Worm (Caenorhabditis elegans) whole organism, L4 larva: ENCODE data around the gene srlf-28.

Experiments used
- T26A8.4 ChIP-seq: fragments of 200-800 bp; sonication (Bioruptor generic); IDR thresholded peaks from 2 replicates; pipeline ENCODE4 v1.3.6; 2022; ENCODE audit warnings: missing genetic modification characterization, missing compliant biosample characterization
- dve-1 ChIP-seq: sonication (generic microtip); optimal IDR thresholded peaks from 2 replicates; lab custom pipeline; 2017; ENCODE audit warnings: antibody characterized with exemption, mild to moderate bottlenecking, missing genetic modification characterization, missing compliant biosample characterization; ENCODE audit not compliant: insufficient read depth
- fos-1 ChIP-seq: fragments of 150-350 bp; optimal IDR thresholded peaks from 2 replicates; lab custom pipeline; 2014; ENCODE audit warnings: missing biosample characterization, missing genetic modification characterization
- lin-39 ChIP-seq: fragments of 150-350 bp; optimal IDR thresholded peaks from 2 replicates; lab custom pipeline; 2014; ENCODE audit warnings: missing biosample characterization, missing genetic modification reagents, missing genetic modification characterization
- nhr-76 ChIP-seq: fragments of 150-350 bp; optimal IDR thresholded peaks from 2 replicates; lab custom pipeline; 2014; ENCODE audit warnings: missing biosample characterization, missing genetic modification characterization
- unc-62 ChIP-seq, 3 experiments: fragments of 150-350 bp in 1 of 3; sonication (generic microtip); optimal IDR thresholded peaks in 2 of 3; peaks in 1 of 3; 1 replicate in 1 of 3; 2 replicates in 2 of 3; lab custom pipeline; 2014 to 2017; ENCODE audit warnings: missing biosample characterization in 3 of 3, missing genetic modification characterization in 3 of 3, missing genetic modification reagents in 3 of 3, missing genotype in 1 of 3

ce11 chrIV:14350651-14351050 lies 7.0 kb upstream of the srlf-28 start, which contains the start of gene oac-56:
- no peak for TF ChIP-seq dve-1 (tag; lab: Kevin White, UChicago)
- no peak for TF ChIP-seq lin-39 (tag; lab: Kevin White, UChicago)
- no peak for TF ChIP-seq unc-62 (GFP tag; optimal IDR thresholded peaks at IDR 0.05 in 1 of 2; lab: Kevin White, UChicago)
- TF ChIP-seq unc-62 (tag; optimal IDR thresholded peaks at IDR 0.05; lab: Kevin White, UChicago) = no peak
- no peak for TF ChIP-seq fos-1 (tag; lab: Kevin White, UChicago)
- no peak for TF ChIP-seq T26A8.4 (GFP tag; lab: Robert Waterston, UW)
- no peak for TF ChIP-seq nhr-76 (tag; lab: Kevin White, UChicago)
